Comparison of ENCODE assay signal across 6 worm cellular contexts in genomic region chrV:11529541-11529940, ce11.
TF ChIP-seq lines count a peak whose summit lies in the region.

No protein-coding gene starts in this region.

TF ChIP-seq in whole organism, L1 larva, 84 proteins besides CTCF, POLR2A, EP300 and RAD21 (continues in another document):
- TF ChIP-seq egl-27 (tag; optimal IDR thresholded peaks at IDR 0.05; lab: Kevin White, UChicago) (peak; percentile 45 to 57), hlh-4 (tag; optimal IDR thresholded peaks at IDR 0.05; lab: Kevin White, UChicago) (no peak), nhr-20 (tag; optimal IDR thresholded peaks at IDR 0.05; lab: Kevin White, UChicago) (peak; percentile 36), blmp-1 (tag; optimal IDR thresholded peaks at IDR 0.05; lab: Kevin White, UChicago) (no peak), lsy-2 (tag; optimal IDR thresholded peaks at IDR 0.05; lab: Kevin White, UChicago) (peak in 1 of 2 experiments; percentile 21), mdl-1 (tag; optimal IDR thresholded peaks at IDR 0.05; lab: Kevin White, UChicago) (peak in 1 of 2 experiments; percentile 25), elt-2 (tag; optimal IDR thresholded peaks at IDR 0.05; lab: Kevin White, UChicago) (no peak), nhr-77 (tag; optimal IDR thresholded peaks at IDR 0.05; lab: Kevin White, UChicago) (peak; percentile 65), aly-2 (tag; optimal IDR thresholded peaks at IDR 0.05; lab: Kevin White, UChicago) (no peak), nhr-71 (tag; optimal IDR thresholded peaks at IDR 0.05; lab: Kevin White, UChicago) (peak; percentile 36), tbx-2 (tag; optimal IDR thresholded peaks at IDR 0.05; lab: Kevin White, UChicago) (peak; percentile 58), tlp-1 (tag; optimal IDR thresholded peaks at IDR 0.05; lab: Kevin White, UChicago) (no peak), efl-1 (optimal IDR thresholded peaks at IDR 0.05; lab: Kevin White, UChicago) (no peak), efl-1 (GFP tag; optimal IDR thresholded peaks at IDR 0.05 in 1 of 2; lab: Kevin White, UChicago) (peak in 1 of 2 experiments; percentile 58), lin-14 (GFP tag; optimal IDR thresholded peaks at IDR 0.05; lab: Kevin White, UChicago) (peak; percentile 48)

TF ChIP-seq in whole organism, L2 larva, 48 proteins besides CTCF, POLR2A, EP300 and RAD21:
- TF ChIP-seq sma-9 (GFP tag; optimal IDR thresholded peaks at IDR 0.05; lab: Kevin White, UChicago): peak; percentile 44
- TF ChIP-seq sma-9 (tag; optimal IDR thresholded peaks at IDR 0.05; lab: Kevin White, UChicago): no peak
- peak; percentile 41 for TF ChIP-seq nhr-129 (tag; optimal IDR thresholded peaks at IDR 0.05; lab: Kevin White, UChicago)
- peak; percentile 82 for TF ChIP-seq F13H6.1 (tag; optimal IDR thresholded peaks at IDR 0.05; lab: Kevin White, UChicago)
- no peak for TF ChIP-seq skn-1 (tag; optimal IDR thresholded peaks at IDR 0.05; lab: Kevin White, UChicago)
- no peak for TF ChIP-seq lin-11 (tag; optimal IDR thresholded peaks at IDR 0.05; lab: Kevin White, UChicago)
- no peak for TF ChIP-seq unc-39 (tag; optimal IDR thresholded peaks at IDR 0.05; lab: Kevin White, UChicago)
- no peak for TF ChIP-seq ceh-82 (tag; optimal IDR thresholded peaks at IDR 0.05; lab: Kevin White, UChicago)
- no peak for TF ChIP-seq zag-1 (tag; optimal IDR thresholded peaks at IDR 0.05; lab: Kevin White, UChicago)
- no peak for TF ChIP-seq sma-3 (GFP tag; optimal IDR thresholded peaks at IDR 0.05; lab: Kevin White, UChicago)

TF ChIP-seq in whole organism, L3 larva, 47 proteins besides CTCF, POLR2A, EP300 and RAD21:
- TF ChIP-seq skn-1 (tag; optimal IDR thresholded peaks at IDR 0.05; lab: Kevin White, UChicago): no peak
- TF ChIP-seq mml-1 (tag; optimal IDR thresholded peaks at IDR 0.05; lab: Kevin White, UChicago): no peak
- no peak for TF ChIP-seq nhr-23 (tag; optimal IDR thresholded peaks at IDR 0.05; lab: Kevin White, UChicago)
- peak; percentile 99 for TF ChIP-seq pha-4 (tag; optimal IDR thresholded peaks at IDR 0.05; lab: Kevin White, UChicago)

TF ChIP-seq in whole organism, L4 larva, 104 proteins besides CTCF, POLR2A, EP300 and RAD21:
- TF ChIP-seq aha-1 (tag; lab: Kevin White, UChicago) (peak; percentile 64), mxl-2 (GFP tag; conservative IDR thresholded peaks at IDR 0.05; lab: Robert Waterston, UW) (no peak), pha-4 (GFP tag; IDR thresholded peaks at IDR 0.05; lab: Robert Waterston, UW) (no peak), pha-4 (tag; optimal IDR thresholded peaks at IDR 0.05; lab: Kevin White, UChicago) (peak; percentile 71)

TF ChIP-seq in whole organism, late embryonic, 69 proteins besides CTCF, POLR2A, EP300 and RAD21:
- TF ChIP-seq sdc-2 (tag; optimal IDR thresholded peaks at IDR 0.05; lab: Kevin White, UChicago) (no peak), ceh-18 (tag; optimal IDR thresholded peaks at IDR 0.05; lab: Kevin White, UChicago) (peak; percentile 6), C38D4.7 (GFP tag; optimal IDR thresholded peaks at IDR 0.05; lab: Kevin White, UChicago) (no peak), rnt-1 (tag; optimal IDR thresholded peaks at IDR 0.05; lab: Kevin White, UChicago) (no peak)

TF ChIP-seq in whole organism, mixed stage, embryonic, 35 proteins besides CTCF, POLR2A, EP300 and RAD21:
- TF ChIP-seq ztf-11 (tag; optimal IDR thresholded peaks at IDR 0.05; lab: Kevin White, UChicago) (no peak), nhr-237 (tag; optimal IDR thresholded peaks at IDR 0.05; lab: Kevin White, UChicago) (peak; percentile 27)

Comparison
In these comparisons a context has a peak if more than half of its experiments do, and no peak if none do; other contexts are left out.
1. Of the 29 proteins assayed by ChIP-seq in both whole organism, L4 larva and whole organism, L1 larva: peak only in whole organism, L4 larva: aha-1; only in whole organism, L1 larva: egl-27 and nhr-77; in both: none; in neither: 24; mixed calls (peak in some experiments, not most) for 2.